Worm (Caenorhabditis elegans): ENCODE results near the gene T20F7.3.
"Not testable (repeated sequence)": the region's sequence is repeated elsewhere in the genome, so short reads cannot be mapped to it uniquely, and the experiment has no call there.

The T20F7.3 gene

ce11 chrX:16859956-16860446, at the start of gene T20F7.3:
Gene T20F7.3, plus strand, starts transcription at chrX:16860396.
- no peak for TF ChIP-seq W03F9.2 (tag; optimal IDR thresholded peaks at IDR 0.05)
- TF ChIP-seq dao-5 (tag; optimal IDR thresholded peaks at IDR 0.05), result no peak
- TF ChIP-seq him-1 (tag; optimal IDR thresholded peaks at IDR 0.05), result no peak

- TF ChIP-seq W03F9.2 (tag; optimal IDR thresholded peaks at IDR 0.05) (no peak), him-1 (tag; optimal IDR thresholded peaks at IDR 0.05) (no peak), dao-5 (tag; optimal IDR thresholded peaks at IDR 0.05) (no peak)
Observed at ce11 chrX:16811974-16812373, 48.2 kb upstream of the T20F7.3 start.

ce11 chrX:16813148-16813547, 47.0 kb upstream of the T20F7.3 start:
- TF ChIP-seq dao-5 (tag; optimal IDR thresholded peaks at IDR 0.05) (no peak), W03F9.2 (tag; optimal IDR thresholded peaks at IDR 0.05) (no peak), him-1 (tag; optimal IDR thresholded peaks at IDR 0.05) (no peak)

DNA sequence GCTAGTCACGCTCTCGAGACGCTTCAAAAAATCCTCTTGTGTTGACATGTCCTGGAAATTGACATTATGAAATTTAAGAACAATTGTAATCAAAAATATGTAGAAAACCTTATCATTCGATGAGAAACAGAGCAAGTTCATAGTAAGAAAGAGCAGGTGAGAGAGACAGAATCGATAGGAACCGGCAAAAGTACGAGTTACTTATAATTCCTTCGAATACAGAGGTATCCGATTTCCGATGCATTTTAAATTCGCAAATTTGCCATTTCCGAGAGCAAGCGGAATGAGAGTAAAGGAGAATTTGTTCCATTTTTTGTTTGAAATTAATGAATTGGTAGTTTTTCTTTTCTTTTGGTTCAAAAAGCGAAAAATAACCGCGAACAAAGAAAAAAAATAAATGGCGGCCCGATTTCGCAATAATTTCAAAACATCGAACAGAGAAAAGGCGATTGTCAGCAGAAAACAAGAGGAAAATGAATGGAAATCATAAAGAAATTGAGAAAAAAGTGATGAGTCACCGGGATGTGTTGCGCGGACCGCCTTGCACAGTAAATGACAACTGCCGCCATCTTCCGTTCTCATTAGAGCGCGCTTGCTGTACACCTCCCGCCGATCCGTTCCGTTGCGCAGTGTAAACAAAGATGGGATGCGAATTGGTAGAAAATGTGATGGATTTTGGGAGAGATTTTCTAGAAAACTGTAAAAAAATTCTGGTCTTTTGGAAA, 46.4 kb upstream of the T20F7.3 start, which contains the start of gene cas-1:
TSS of gene cas-1 (minus strand) at position 51 of the 725 bp plus-strand sequence.
- TF ChIP-seq him-1 (tag; optimal IDR thresholded peaks at IDR 0.05) (no peak), dao-5 (tag; optimal IDR thresholded peaks at IDR 0.05) (no peak), W03F9.2 (tag; optimal IDR thresholded peaks at IDR 0.05) (no peak)

- no peak for TF ChIP-seq dao-5 (tag; optimal IDR thresholded peaks at IDR 0.05)
- TF ChIP-seq W03F9.2 (tag; optimal IDR thresholded peaks at IDR 0.05), result no peak
- no peak for TF ChIP-seq him-1 (tag; optimal IDR thresholded peaks at IDR 0.05)
Observed at ce11 chrX:16814913-16815312, 45.3 kb upstream of the T20F7.3 start.

ce11 chrX:16815508-16815907, 44.7 kb upstream of the T20F7.3 start:
- no peak for TF ChIP-seq W03F9.2 (tag; optimal IDR thresholded peaks at IDR 0.05)
- no peak for TF ChIP-seq him-1 (tag; optimal IDR thresholded peaks at IDR 0.05)
- no peak for TF ChIP-seq dao-5 (tag; optimal IDR thresholded peaks at IDR 0.05)

DNA sequence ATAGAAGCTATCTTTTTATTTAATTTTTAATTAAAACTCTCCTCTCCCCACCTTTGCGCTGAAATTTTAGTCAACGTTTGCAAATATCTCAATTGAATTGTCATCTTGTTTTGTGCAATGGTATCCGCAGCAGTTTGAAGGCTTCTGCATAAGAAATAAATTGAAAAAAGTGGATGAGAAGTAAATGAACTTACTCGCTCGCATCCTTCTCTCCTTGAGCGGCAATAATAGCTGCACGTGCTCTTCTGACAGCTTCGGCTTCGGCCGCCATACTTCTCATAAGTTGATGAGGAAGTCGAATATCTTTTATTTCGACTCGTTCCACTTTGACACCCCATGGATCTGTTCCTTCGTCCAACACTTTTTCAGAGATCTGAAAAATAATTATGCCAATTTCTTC, 43.3 kb upstream of the T20F7.3 start:
- TF ChIP-seq him-1 (tag; optimal IDR thresholded peaks at IDR 0.05), result no peak
- no peak for TF ChIP-seq dao-5 (tag; optimal IDR thresholded peaks at IDR 0.05)
- TF ChIP-seq W03F9.2 (tag; optimal IDR thresholded peaks at IDR 0.05), result no peak

DNA sequence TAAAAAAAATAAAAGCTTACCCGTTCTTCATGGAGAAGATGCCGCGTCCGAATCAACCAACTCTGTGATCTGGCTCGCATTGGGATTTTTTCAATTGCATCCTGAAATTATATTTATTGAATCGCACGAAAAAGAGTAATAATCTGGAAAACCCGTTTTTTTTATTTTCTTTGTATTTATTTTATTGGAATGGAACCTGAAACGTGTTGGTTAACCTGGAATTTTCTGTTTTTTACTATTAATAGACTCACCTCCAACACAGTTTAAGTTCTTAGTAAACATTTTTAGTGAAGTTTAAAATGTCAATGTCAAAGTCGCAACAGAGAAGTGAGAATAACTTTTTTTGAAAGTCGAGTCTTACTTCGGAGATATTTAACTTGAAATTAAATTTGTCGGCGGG, 41.9 kb upstream of the T20F7.3 start:
- TF ChIP-seq dao-5 (tag; optimal IDR thresholded peaks at IDR 0.05) (no peak), him-1 (tag; optimal IDR thresholded peaks at IDR 0.05) (no peak), W03F9.2 (tag; optimal IDR thresholded peaks at IDR 0.05) (no peak)

DNA sequence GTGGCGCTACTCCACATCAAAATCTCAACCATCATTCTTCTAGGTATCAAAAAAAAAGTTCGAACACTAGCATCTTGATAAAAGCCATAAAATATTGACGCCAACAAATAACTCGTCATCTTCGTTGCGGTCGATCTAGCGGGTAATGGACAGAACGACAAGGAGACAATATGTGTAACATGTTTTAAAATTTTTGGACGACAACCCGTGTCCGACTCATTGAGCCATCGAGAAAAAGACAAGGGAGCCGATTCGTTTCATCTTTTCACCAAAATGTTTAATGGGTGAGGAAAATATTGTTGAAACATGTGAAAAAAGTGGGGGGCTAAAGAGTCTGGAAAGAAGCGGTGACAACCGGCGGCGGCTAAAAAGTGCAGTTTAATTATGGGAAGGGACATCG, 38.7 kb upstream of the T20F7.3 start:
- TF ChIP-seq W03F9.2 (tag; optimal IDR thresholded peaks at IDR 0.05), result no peak
- no peak for TF ChIP-seq dao-5 (tag; optimal IDR thresholded peaks at IDR 0.05)
- no peak for TF ChIP-seq him-1 (tag; optimal IDR thresholded peaks at IDR 0.05)

DNA sequence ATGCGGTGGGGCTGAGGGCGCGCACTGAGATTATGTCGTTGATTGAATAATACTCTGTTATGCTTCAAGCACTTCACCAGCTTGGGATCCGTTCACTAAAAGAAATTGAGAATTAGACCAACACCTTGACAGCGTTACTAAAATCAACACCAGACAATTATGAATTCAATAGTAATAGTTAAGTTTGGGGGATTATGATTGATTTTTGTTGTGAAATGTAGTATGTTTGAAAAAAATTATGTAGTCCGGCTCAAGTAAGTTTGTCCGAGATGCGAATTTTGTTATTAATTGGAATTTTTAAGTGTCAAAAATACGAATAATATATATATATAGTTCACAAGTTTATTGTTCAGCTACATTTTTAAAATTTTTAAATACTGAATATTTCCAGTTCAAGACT, 34.8 kb upstream of the T20F7.3 start, which contains the start of gene sto-5:
TSS of gene sto-5 (minus strand) at position 101 of the 400 bp plus-strand sequence.
- TF ChIP-seq dao-5 (tag; optimal IDR thresholded peaks at IDR 0.05) (no peak), W03F9.2 (tag; optimal IDR thresholded peaks at IDR 0.05) (no peak), him-1 (tag; optimal IDR thresholded peaks at IDR 0.05) (no peak)

ce11 chrX:16826500-16826899, 33.7 kb upstream of the T20F7.3 start:
- TF ChIP-seq W03F9.2 (tag; optimal IDR thresholded peaks at IDR 0.05) (no peak), him-1 (tag; optimal IDR thresholded peaks at IDR 0.05) (no peak), dao-5 (tag; optimal IDR thresholded peaks at IDR 0.05) (no peak)

DNA sequence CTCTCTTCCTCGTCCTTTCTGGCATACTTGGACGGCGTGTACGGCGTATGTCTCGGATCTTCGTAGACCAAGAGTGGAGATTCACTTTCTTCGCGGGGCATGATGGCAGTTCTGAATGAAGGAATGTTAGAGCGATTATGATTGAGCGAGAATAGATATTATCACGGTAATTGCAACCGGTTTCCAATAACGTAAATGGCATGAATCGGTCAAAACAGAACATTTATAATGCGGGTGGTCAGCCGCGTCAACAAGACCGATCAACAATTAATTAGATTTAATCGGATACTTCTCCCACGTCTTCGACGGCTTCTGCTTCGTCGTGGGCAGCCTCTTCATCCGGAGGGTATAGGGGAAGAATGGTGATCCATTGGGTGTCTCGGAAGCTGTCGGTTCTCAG, 25.5 kb upstream of the T20F7.3 start, which contains the start of gene F41G4.13:
TSS of gene F41G4.13 (minus strand) at position 101 of the 400 bp plus-strand sequence.
- not testable (repeated sequence) for TF ChIP-seq dao-5, W03F9.2, him-1 (tag; optimal IDR thresholded peaks at IDR 0.05)

- TF ChIP-seq W03F9.2 (tag; optimal IDR thresholded peaks at IDR 0.05), result no peak
- TF ChIP-seq him-1 (tag; optimal IDR thresholded peaks at IDR 0.05), result no peak
- no peak for TF ChIP-seq dao-5 (tag; optimal IDR thresholded peaks at IDR 0.05)
Observed at ce11 chrX:16836304-16836703, 23.9 kb upstream of the T20F7.3 start, which contains the start of gene F41G4.7. Gene F41G4.7, minus strand, starts transcription at chrX:16836404.

- TF ChIP-seq him-1 (tag; optimal IDR thresholded peaks at IDR 0.05) (no peak), W03F9.2 (tag; optimal IDR thresholded peaks at IDR 0.05) (no peak), dao-5 (tag; optimal IDR thresholded peaks at IDR 0.05) (no peak)
Observed at ce11 chrX:16840738-16841137, 19.5 kb upstream of the T20F7.3 start, which contains the start of gene dyla-1. Gene dyla-1, plus strand, starts transcription at chrX:16841038.
